Worm (Caenorhabditis elegans) whole organism, young adult: ENCODE results near the gene K09C4.2.

ENCODE experiments used
- B0261.1 ChIP-seq: sonication (generic microtip); optimal IDR thresholded peaks from 2 replicates; lab custom pipeline; 2016; ENCODE audit warnings: mild to moderate bottlenecking, missing genetic modification characterization, moderate library complexity, missing compliant biosample characterization
- C17E4.6 ChIP-seq: fragments of 200-800 bp; sonication (Bioruptor generic); IDR thresholded peaks from 2 replicates; pipeline ENCODE4 v1.3.6; 2022; ENCODE audit warnings: missing genetic modification reagents, missing genetic modification characterization, missing compliant biosample characterization
- F23B12.7 ChIP-seq: sonication (generic microtip); optimal IDR thresholded peaks from 2 replicates; lab custom pipeline; 2017; ENCODE audit warnings: missing genetic modification characterization, mild to moderate bottlenecking, missing compliant biosample characterization, antibody characterized with exemption, moderate library complexity; ENCODE audit not compliant: insufficient read depth
- F49E8.2 ChIP-seq: sonication (generic microtip); optimal IDR thresholded peaks from 3 replicates; lab custom pipeline; 2017; ENCODE audit warnings: missing genetic modification characterization, mild to moderate bottlenecking, missing compliant biosample characterization, antibody characterized with exemption, moderate library complexity; ENCODE audit not compliant: insufficient read depth
- T07F8.4 ChIP-seq: sonication (generic microtip); optimal IDR thresholded peaks from 2 replicates; lab custom pipeline; 2016; ENCODE audit warnings: mild to moderate bottlenecking, missing genetic modification characterization, moderate library complexity, missing compliant biosample characterization
- Y95B8A.8 ChIP-seq: fragments of 200-800 bp; sonication (Bioruptor generic); IDR thresholded peaks from 2 replicates; pipeline ENCODE4 v1.3.6; 2022; ENCODE audit warnings: missing genetic modification reagents, missing genetic modification characterization, missing compliant biosample characterization
- akir-1 ChIP-seq: fragments of 200-800 bp; sonication (Bioruptor generic); optimal IDR thresholded peaks from 2 replicates; lab custom pipeline; 2018; ENCODE audit warnings: mild to moderate bottlenecking, missing genetic modification characterization, moderate library complexity, missing compliant biosample characterization
- aptf-2 ChIP-seq: fragments of 200-800 bp; sonication (Bioruptor generic); conservative IDR thresholded peaks from 2 replicates; pipeline ENCODE4 v1.3.6; 2022; ENCODE audit warnings: missing genetic modification reagents, missing genetic modification characterization, missing compliant biosample characterization
- athp-1 ChIP-seq: sonication (generic microtip); optimal IDR thresholded peaks from 2 replicates; lab custom pipeline; 2017; ENCODE audit warnings: mild to moderate bottlenecking, missing genetic modification characterization, missing compliant biosample characterization
- attf-6 ChIP-seq: fragments of 200-800 bp; sonication (Bioruptor generic); IDR thresholded peaks from 2 replicates; pipeline ENCODE4 v1.3.6; 2022; ENCODE audit warnings: missing genetic modification reagents, missing genetic modification characterization, missing compliant biosample characterization
- bed-2 ChIP-seq: fragments of 200-800 bp; sonication (Bioruptor generic); IDR thresholded peaks from 2 replicates; pipeline ENCODE4 v1.3.6; 2022; ENCODE audit warnings: missing genetic modification reagents, missing genetic modification characterization, missing compliant biosample characterization
- ccch-3 ChIP-seq: fragments of 200-800 bp; sonication (Bioruptor generic); optimal IDR thresholded peaks from 2 replicates; lab custom pipeline; 2018; ENCODE audit warnings: mild to moderate bottlenecking, missing genetic modification characterization, missing compliant biosample characterization
- cebp-2 ChIP-seq: fragments of 200-800 bp; sonication (Bioruptor generic); IDR thresholded peaks from 2 replicates; pipeline ENCODE4 v1.3.6; 2022; ENCODE audit warnings: missing genetic modification characterization, missing compliant biosample characterization
- ceh-91 ChIP-seq: fragments of 200-800 bp; sonication (Bioruptor generic); IDR thresholded peaks from 2 replicates; pipeline ENCODE4 v1.3.6; 2022; ENCODE audit warnings: missing genetic modification reagents, missing genetic modification characterization, missing compliant biosample characterization
- egl-44 ChIP-seq: fragments of 200-800 bp; sonication (Bioruptor generic); IDR thresholded peaks from 2 replicates; pipeline ENCODE4 v1.3.6; 2022; ENCODE audit warnings: missing genetic modification reagents, missing genetic modification characterization, missing compliant biosample characterization
- gei-17 ChIP-seq: fragments of 200-800 bp; sonication (Bioruptor generic); optimal IDR thresholded peaks from 2 replicates; lab custom pipeline; 2018; ENCODE audit warnings: mild to moderate bottlenecking, missing genetic modification characterization, missing compliant biosample characterization
- hmg-1.2 ChIP-seq: fragments of 200-800 bp; sonication (Bioruptor generic); IDR thresholded peaks from 2 replicates; pipeline ENCODE4 v1.3.6; 2022; ENCODE audit warnings: missing genetic modification reagents, missing genetic modification characterization, missing compliant biosample characterization
- hmg-20 ChIP-seq: fragments of 200-800 bp; sonication (Bioruptor generic); IDR thresholded peaks from 2 replicates; pipeline ENCODE4 v1.3.6; 2022; ENCODE audit warnings: missing genetic modification reagents, missing genetic modification characterization, missing compliant biosample characterization
- lsl-1 ChIP-seq: fragments of 200-800 bp; sonication (Bioruptor generic); optimal IDR thresholded peaks from 2 replicates; lab custom pipeline; 2018; ENCODE audit warnings: mild to moderate bottlenecking, missing genetic modification characterization, moderate library complexity, missing compliant biosample characterization
- nhr-120 ChIP-seq: fragments of 200-800 bp; sonication (Bioruptor generic); IDR thresholded peaks from 2 replicates; pipeline ENCODE4 v1.3.6; 2022; ENCODE audit warnings: missing genetic modification characterization, missing compliant biosample characterization
- nhr-27 ChIP-seq: fragments of 200-800 bp; sonication (Bioruptor generic); optimal IDR thresholded peaks from 2 replicates; lab custom pipeline; 2018; ENCODE audit warnings: mild to moderate bottlenecking, missing genetic modification characterization, moderate library complexity, missing compliant biosample characterization
- nhr-80 ChIP-seq: sonication (generic microtip); optimal IDR thresholded peaks from 2 replicates; lab custom pipeline; 2016; ENCODE audit warnings: missing genetic modification characterization, missing compliant biosample characterization
- pha-4 ChIP-seq: fragments of 150-350 bp; sonication (generic microtip); optimal IDR thresholded peaks from 2 replicates; lab custom pipeline; 2014; ENCODE audit warnings: missing biosample characterization, missing genetic modification reagents, missing genetic modification characterization
- snpc-1.1 ChIP-seq: sonication (generic microtip); optimal IDR thresholded peaks from 2 replicates; lab custom pipeline; 2017; ENCODE audit warnings: missing genetic modification characterization, mild to moderate bottlenecking, missing compliant biosample characterization, antibody characterized with exemption, moderate library complexity, missing genotype, missing genetic modification reagents; ENCODE audit not compliant: insufficient read depth
- somi-1 ChIP-seq: fragments of 200-800 bp; sonication (Bioruptor generic); optimal IDR thresholded peaks from 2 replicates; lab custom pipeline; 2018; ENCODE audit warnings: mild to moderate bottlenecking, missing genetic modification characterization, missing compliant biosample characterization
- sptf-2 ChIP-seq: fragments of 200-800 bp; sonication (Bioruptor generic); optimal IDR thresholded peaks from 2 replicates; lab custom pipeline; 2018; ENCODE audit warnings: mild to moderate bottlenecking, missing genetic modification characterization, missing compliant biosample characterization
- xnd-1 ChIP-seq: sonication (generic microtip); optimal IDR thresholded peaks from 2 replicates; lab custom pipeline; 2016; ENCODE audit warnings: missing genotype, missing genetic modification reagents, missing genetic modification characterization, missing compliant biosample characterization
- zfh-2 ChIP-seq: fragments of 200-800 bp; sonication (Bioruptor generic); conservative IDR thresholded peaks from 2 replicates; pipeline ENCODE4 v1.3.6; 2022; ENCODE audit warnings: missing genetic modification reagents, missing genetic modification characterization, missing compliant biosample characterization
- ztf-18 ChIP-seq: sonication (generic microtip); optimal IDR thresholded peaks from 2 replicates; lab custom pipeline; 2016; ENCODE audit warnings: missing genotype, mild to moderate bottlenecking, missing genetic modification characterization, missing compliant biosample characterization
- ztf-28 ChIP-seq: fragments of 200-800 bp; sonication (Bioruptor generic); IDR thresholded peaks from 2 replicates; pipeline ENCODE4 v1.3.6; 2022; ENCODE audit warnings: missing genetic modification reagents, missing genetic modification characterization, missing compliant biosample characterization

Gene K09C4.2

ce11 chrX:3252500-3252899 is 43.8 kb upstream of the K09C4.2 start, which contains the start of gene tba-9:
Gene tba-9, plus strand, starts transcription at chrX:3252800.
- peak; percentile 40 for TF ChIP-seq zfh-2 (GFP tag; lab: Robert Waterston, UW)
- no peak for TF ChIP-seq akir-1 (GFP tag; lab: Kevin White, UChicago)
- TF ChIP-seq, all 124 proteins: peak for 1

- TF ChIP-seq xnd-1 (tag; lab: Kevin White, UChicago) (no peak), snpc-1.1 (tag; lab: Kevin White, UChicago) (no peak), ztf-18 (no peak), nhr-80 (tag; lab: Kevin White, UChicago) (peak; percentile 93)
Observed at ce11 chrX:3256784-3257493, 39.3 kb upstream of the K09C4.2 start, which contains the start of gene lbp-3. Gene lbp-3, plus strand, starts transcription at chrX:3257372.

- TF ChIP-seq egl-44 (no peak), ccch-3 (GFP tag; lab: Kevin White, UChicago) (no peak), bed-2 (GFP tag; lab: Robert Waterston, UW) (0 out of 2 replicates have a peak, but pooled peaks have one; percentile 13)
Observed at ce11 chrX:3258842-3259241, 37.4 kb upstream of the K09C4.2 start, which contains the start of gene lbp-1. Gene lbp-1, plus strand, starts transcription at chrX:3259142.

ce11 chrX:3260509-3260908 is 35.8 kb upstream of the K09C4.2 start, which contains the start of gene lbp-2:
Gene lbp-2, plus strand, starts transcription at chrX:3260610.
- TF ChIP-seq zfh-2 (GFP tag; lab: Robert Waterston, UW) (no peak), ztf-28 (no peak), T07F8.4 (tag; lab: Kevin White, UChicago) (no peak), somi-1 (GFP tag; lab: Kevin White, UChicago) (no peak), hmg-20 (GFP tag; lab: Robert Waterston, UW) (no peak), pha-4 (tag; lab: Kevin White, UChicago) (no peak), cebp-2 (GFP tag; lab: Robert Waterston, UW) (no peak), F49E8.2 (tag; lab: Kevin White, UChicago) (no peak), sptf-2 (no peak), aptf-2 (GFP tag; lab: Robert Waterston, UW) (no peak), F23B12.7 (tag; lab: Kevin White, UChicago) (no peak), nhr-27 (no peak), C17E4.6 (GFP tag; lab: Robert Waterston, UW) (no peak)

- no peak for TF ChIP-seq B0261.1 (tag; lab: Kevin White, UChicago)
- TF ChIP-seq attf-6 (GFP tag; lab: Robert Waterston, UW): no peak
- TF ChIP-seq gei-17 (GFP tag; lab: Kevin White, UChicago): no peak
- no peak for TF ChIP-seq nhr-27
- no peak for TF ChIP-seq hmg-1.2 (GFP tag; lab: Robert Waterston, UW)
- no peak for TF ChIP-seq F23B12.7 (tag; lab: Kevin White, UChicago)
- no peak for TF ChIP-seq athp-1
- no peak for TF ChIP-seq ceh-91
- no peak for TF ChIP-seq Y95B8A.8 (GFP tag; lab: Robert Waterston, UW)
- TF ChIP-seq akir-1 (GFP tag; lab: Kevin White, UChicago): no peak
- TF ChIP-seq nhr-120: no peak
- no peak for TF ChIP-seq lsl-1
- TF ChIP-seq ztf-28: no peak
- no peak for TF ChIP-seq xnd-1 (tag; lab: Kevin White, UChicago)
Observed at ce11 chrX:3262600-3262999, 33.7 kb upstream of the K09C4.2 start, which contains the start of gene fbxb-71. Gene fbxb-71, plus strand, starts transcription at chrX:3262900.
